Fruit fly (Drosophila melanogaster): ENCODE results near the gene GATAd.
A peak's percentile ranks its signal among the peaks of the same experiment; 100 is the strongest.

The GATAd gene

dm6 chr2L:10339212-10339721 is 5.7 kb downstream of the GATAd start, which contains the start of gene SamDC (continued):
- TF ChIP-seq CG34422 (GFP tag; IDR thresholded peaks at IDR 0.05) = peak; percentile 72; the same call in 2 of the 3 replicates
- TF ChIP-seq tgo (GFP tag; IDR thresholded peaks at IDR 0.05) = no peak; the same call in 1 of the 3 replicates
- peak; percentile 8 for TF ChIP-seq ems (GFP tag; optimal IDR thresholded peaks at IDR 0.05)
- peak; percentile 5 for TF ChIP-seq Myb (GFP tag; optimal IDR thresholded peaks at IDR 0.05)
- TF ChIP-seq Xbp1 (GFP tag; optimal IDR thresholded peaks at IDR 0.05) = peak; percentile 51
- TF ChIP-seq jumu (GFP tag; optimal IDR thresholded peaks at IDR 0.05) = peak; percentile 25
- peak; percentile 46 for TF ChIP-seq pho (GFP tag; optimal IDR thresholded peaks at IDR 0.05)
- peak; percentile 48 for TF ChIP-seq sug (tag; optimal IDR thresholded peaks at IDR 0.05)
- peak; percentile 52; the same call in 1 of the 2 replicates for TF ChIP-seq HLH3B (GFP tag; IDR thresholded peaks at IDR 0.05)
- peak; percentile 82; the same call in 1 of the 2 replicates for TF ChIP-seq CG42726 (GFP tag; IDR thresholded peaks at IDR 0.05; ENCODE audit: partially characterized antibody)
- no peak for TF ChIP-seq ken (GFP tag; IDR thresholded peaks at IDR 0.05)
- peak; percentile 18 for TF ChIP-seq CrebB (tag; optimal IDR thresholded peaks at IDR 0.05)
- TF ChIP-seq ssp (GFP tag; IDR thresholded peaks at IDR 0.05) = peak; percentile 98
- TF ChIP-seq CG2120 (GFP tag; optimal IDR thresholded peaks at IDR 0.05) = peak; percentile 37
- TF ChIP-seq Dip3 (GFP tag; optimal IDR thresholded peaks at IDR 0.05) = peak; percentile 24
- peak; percentile 24 for TF ChIP-seq gsb-n (tag; optimal IDR thresholded peaks at IDR 0.05)
- no peak for TF ChIP-seq CG11247 (GFP tag; IDR thresholded peaks at IDR 0.05)
- TF ChIP-seq CG34376 (GFP tag; optimal IDR thresholded peaks at IDR 0.05) = peak; percentile 71
- no peak for TF ChIP-seq CG17186 (GFP tag; optimal IDR thresholded peaks at IDR 0.05)
- TF ChIP-seq insv (GFP tag; optimal IDR thresholded peaks at IDR 0.05) = peak in 1 of 2 experiments; percentile 31
- no peak for TF ChIP-seq Bdp1 (GFP tag; optimal IDR thresholded peaks at IDR 0.05)
- peak; percentile 27 for TF ChIP-seq CG12155 (GFP tag; optimal IDR thresholded peaks at IDR 0.05)
- peak; percentile 96 for TF ChIP-seq CG7357 (GFP tag; IDR thresholded peaks at IDR 0.05)
- peak; percentile 75 for TF ChIP-seq Hmr (GFP tag; optimal IDR thresholded peaks at IDR 0.05)
- peak; percentile 27 for TF ChIP-seq NK7.1 (GFP tag; optimal IDR thresholded peaks at IDR 0.05)
- no peak for TF ChIP-seq sens-2 (GFP tag; IDR thresholded peaks at IDR 0.05)
- TF ChIP-seq CG16815 (GFP tag; optimal IDR thresholded peaks at IDR 0.05) = peak; percentile 7
- no peak for TF ChIP-seq Trl (optimal IDR thresholded peaks at IDR 0.05)
- TF ChIP-seq Trl (GFP tag; optimal IDR thresholded peaks at IDR 0.05) = peak; percentile 58
- no peak for TF ChIP-seq Kr (GFP tag; optimal IDR thresholded peaks at IDR 0.05)
- TF ChIP-seq dm (GFP tag; optimal IDR thresholded peaks at IDR 0.05) = peak; percentile 65
- peak; percentile 27 for TF ChIP-seq sd (tag; optimal IDR thresholded peaks at IDR 0.05)
- TF ChIP-seq dmrt11E (tag; optimal IDR thresholded peaks at IDR 0.05) = peak; percentile 38
- TF ChIP-seq Dip2 (GFP tag; IDR thresholded peaks at IDR 0.05) = no peak
- TF ChIP-seq fd96Cb (tag; optimal IDR thresholded peaks at IDR 0.05) = peak; percentile 26
- TF ChIP-seq CG10979 (tag; optimal IDR thresholded peaks at IDR 0.05) = peak; percentile 16
- TF ChIP-seq lilli (GFP tag; optimal IDR thresholded peaks at IDR 0.05) = peak; percentile 52
- peak; percentile 4 for TF ChIP-seq Mad (GFP tag; optimal IDR thresholded peaks at IDR 0.05)
- TF ChIP-seq CG14710 (tag; optimal IDR thresholded peaks at IDR 0.05) = peak; percentile 47
- TF ChIP-seq GATAe (GFP tag; conservative IDR thresholded peaks at IDR 0.05) = no peak
- TF ChIP-seq CG17361 (GFP tag; IDR thresholded peaks at IDR 0.05) = peak; percentile 4
- TF ChIP-seq scrt (GFP tag; optimal IDR thresholded peaks at IDR 0.05) = peak; percentile 46
- TF ChIP-seq CG18011 (GFP tag; optimal IDR thresholded peaks at IDR 0.05) = no peak
- peak; percentile 16 for TF ChIP-seq ash1 (GFP tag; optimal IDR thresholded peaks at IDR 0.05)
- no peak for TF ChIP-seq sim (GFP tag; IDR thresholded peaks at IDR 0.05)
- TF ChIP-seq CG1024 (GFP tag; IDR thresholded peaks at IDR 0.05) = peak; percentile 95
- TF ChIP-seq CG7745 (tag; optimal IDR thresholded peaks at IDR 0.05) = peak; percentile 54
- no peak for TF ChIP-seq Doc2 (GFP tag; IDR thresholded peaks at IDR 0.05)
- no peak for TF ChIP-seq CG6683 (GFP tag; optimal IDR thresholded peaks at IDR 0.05)
- no peak for TF ChIP-seq kay (GFP tag; optimal IDR thresholded peaks at IDR 0.05)
- TF ChIP-seq CG3995 (GFP tag; optimal IDR thresholded peaks at IDR 0.05) = peak; percentile 8

Measured in whole organism, embryonic.